Worm (Caenorhabditis elegans): Measurements from ENCODE around the gene C39D10.11.
A peak's percentile ranks its signal among the peaks of the same experiment; 100 is the strongest.

C39D10.11 gene

DNA sequence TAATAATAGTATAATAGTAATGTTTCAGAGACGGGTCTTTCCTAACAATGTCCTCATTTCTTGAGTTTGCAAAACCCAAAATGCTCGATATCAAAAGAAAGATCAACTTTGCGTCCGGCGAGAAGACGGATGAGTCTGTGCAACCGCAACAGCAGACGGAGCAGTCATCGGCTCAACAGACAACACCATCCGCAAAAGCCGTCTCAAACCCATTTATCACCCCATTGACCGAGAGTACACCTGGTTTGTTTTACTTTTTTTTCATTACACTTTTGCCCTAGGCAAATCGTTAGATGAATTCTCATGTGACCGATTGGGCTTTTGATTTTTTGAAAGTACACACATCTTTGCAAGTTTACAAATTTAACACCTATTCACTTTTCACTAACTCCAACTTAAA, 51.3 kb downstream of the C39D10.11 start, which contains the start of gene dct-1:
TSS of gene dct-1 (plus strand) at position 27 of the 400 bp plus-strand sequence.
- TF ChIP-seq F13H6.1 (tag; optimal IDR thresholded peaks at IDR 0.05) (peak; percentile 22), mab-5 (tag; optimal IDR thresholded peaks at IDR 0.05) (peak; percentile 23), sem-4 (tag; optimal IDR thresholded peaks at IDR 0.05) (peak; percentile 9), crh-2 (tag; optimal IDR thresholded peaks at IDR 0.05) (no peak), lsy-2 (tag; optimal IDR thresholded peaks at IDR 0.05) (peak in 1 of 2 experiments; percentile 31), fos-1 (tag; optimal IDR thresholded peaks at IDR 0.05) (no peak), ama-1 (optimal IDR thresholded peaks at IDR 0.05) (peak; percentile 49), dmd-4 (tag; optimal IDR thresholded peaks at IDR 0.05) (no peak), ztf-1 (GFP tag; conservative IDR thresholded peaks at IDR 0.05) (no peak), nhr-129 (tag; optimal IDR thresholded peaks at IDR 0.05) (peak; percentile 58)

Measured in whole organism, L2 larva.